Worm (Caenorhabditis elegans) whole organism, L4 larva: ENCODE measurements around the gene R10D12.7.
A peak's percentile ranks its signal among the peaks of the same experiment; 100 is the strongest.

Experiments used
- D1046.2 ChIP-seq: fragments of 200-800 bp; sonication (Bioruptor generic); IDR thresholded peaks from 2 replicates; pipeline ENCODE4 v1.3.6; 2022; ENCODE audit warnings: missing genetic modification characterization, missing compliant biosample characterization
- T20F7.1 ChIP-seq: fragments of 200-800 bp; sonication (Bioruptor generic); optimal IDR thresholded peaks from 2 replicates; lab custom pipeline; 2018; ENCODE audit warnings: mild to moderate bottlenecking, missing genetic modification characterization, missing compliant biosample characterization
- arid-1 ChIP-seq: fragments of 200-800 bp; sonication (Bioruptor generic); conservative IDR thresholded peaks from 2 replicates; pipeline ENCODE4 v1.3.6; 2022; ENCODE audit warnings: missing genetic modification reagents, missing genetic modification characterization, missing compliant biosample characterization
- ceh-32 ChIP-seq: sonication (generic microtip); optimal IDR thresholded peaks from 2 replicates; lab custom pipeline; 2016; ENCODE audit warnings: mild to moderate bottlenecking, missing genetic modification characterization, missing compliant biosample characterization; ENCODE audit not compliant: poor library complexity
- ctbp-1 ChIP-seq: fragments of 200-800 bp; sonication (Bioruptor generic); IDR thresholded peaks from 2 replicates; pipeline ENCODE4 v1.3.6; 2022; ENCODE audit warnings: missing genetic modification reagents, missing genetic modification characterization, missing compliant biosample characterization
- daf-16 ChIP-seq, 3 experiments: sonication (generic microtip); optimal IDR thresholded peaks; 2 replicates each; lab custom pipeline; 2016 to 2017; ENCODE audit warnings: missing genetic modification characterization in 3 of 3, missing genetic modification reagents in 3 of 3, mild to moderate bottlenecking in 2 of 3, missing compliant biosample characterization in 2 of 3, missing biosample characterization in 1 of 3, moderate library complexity in 1 of 3
- daf-19 ChIP-seq: fragments of 200-800 bp; sonication (Bioruptor generic); conservative IDR thresholded peaks from 2 replicates; pipeline ENCODE4 v1.3.6; 2022; ENCODE audit warnings: missing genetic modification characterization, missing compliant biosample characterization
- dmd-6 ChIP-seq: fragments of 200-800 bp; sonication (Bioruptor generic); IDR thresholded peaks from 2 replicates; pipeline ENCODE4 v1.3.6; 2022; ENCODE audit warnings: missing genetic modification reagents, missing genetic modification characterization, missing compliant biosample characterization
- dve-1 ChIP-seq: sonication (generic microtip); optimal IDR thresholded peaks from 2 replicates; lab custom pipeline; 2017; ENCODE audit warnings: antibody characterized with exemption, mild to moderate bottlenecking, missing genetic modification characterization, missing compliant biosample characterization; ENCODE audit not compliant: insufficient read depth
- fkh-10 ChIP-seq: fragments of 150-350 bp; optimal IDR thresholded peaks from 2 replicates; lab custom pipeline; 2014; ENCODE audit warnings: missing biosample characterization, missing genetic modification reagents, missing genetic modification characterization
- hif-1 ChIP-seq, 2 experiments: sonication (generic microtip); optimal IDR thresholded peaks; 2 replicates each; lab custom pipeline; 2016 to 2017; ENCODE audit warnings: missing compliant biosample characterization in 2 of 2, missing genetic modification characterization in 2 of 2, missing genetic modification reagents in 2 of 2, missing genotype in 2 of 2, mild to moderate bottlenecking in 1 of 2
- hlh-11 ChIP-seq: fragments of 200-800 bp; sonication (Bioruptor generic); optimal IDR thresholded peaks from 2 replicates; lab custom pipeline; 2018; ENCODE audit warnings: mild to moderate bottlenecking, missing genetic modification characterization, missing compliant biosample characterization
- hlh-30 ChIP-seq: sonication (generic microtip); optimal IDR thresholded peaks from 2 replicates; lab custom pipeline; 2017; ENCODE audit warnings: antibody characterized with exemption, mild to moderate bottlenecking, missing genetic modification characterization, missing compliant biosample characterization; ENCODE audit not compliant: insufficient read depth
- hmg-1.1 ChIP-seq: fragments of 200-800 bp; sonication (Bioruptor generic); IDR thresholded peaks from 2 replicates; pipeline ENCODE4 v1.3.6; 2022; ENCODE audit warnings: missing genetic modification reagents, missing genetic modification characterization, missing compliant biosample characterization
- lim-7 ChIP-seq: fragments of 200-800 bp; sonication (Bioruptor generic); IDR thresholded peaks from 2 replicates; pipeline ENCODE4 v1.3.6; 2022; ENCODE audit warnings: missing genetic modification characterization, missing compliant biosample characterization
- lin-1 ChIP-seq: fragments of 200-800 bp; sonication (Bioruptor generic); IDR thresholded peaks from 2 replicates; pipeline ENCODE4 v1.3.6; 2022; ENCODE audit warnings: missing genetic modification reagents, missing genetic modification characterization, missing compliant biosample characterization
- lin-38 ChIP-seq: fragments of 200-800 bp; sonication (Bioruptor generic); IDR thresholded peaks from 2 replicates; pipeline ENCODE4 v1.3.6; 2022; ENCODE audit warnings: missing genetic modification reagents, missing genetic modification characterization, missing compliant biosample characterization
- nhr-102 ChIP-seq: sonication (generic microtip); optimal IDR thresholded peaks from 2 replicates; lab custom pipeline; 2016; ENCODE audit warnings: mild to moderate bottlenecking, missing genetic modification characterization, moderate library complexity, missing compliant biosample characterization
- nhr-28 ChIP-seq: fragments of 150-350 bp; optimal IDR thresholded peaks from 2 replicates; lab custom pipeline; 2014; ENCODE audit warnings: missing biosample characterization, missing genetic modification characterization
- nhr-48 ChIP-seq: sonication (generic microtip); optimal IDR thresholded peaks from 2 replicates; lab custom pipeline; 2016; ENCODE audit warnings: mild to moderate bottlenecking, missing genetic modification characterization, missing compliant biosample characterization
- nhr-77 ChIP-seq: fragments of 150-350 bp; optimal IDR thresholded peaks from 2 replicates; lab custom pipeline; 2014; ENCODE audit warnings: missing biosample characterization, missing genetic modification characterization
- pha-4 ChIP-seq, 2 experiments: fragments of 150-350 bp in 1 of 2; fragments of 200-800 bp in 1 of 2; sonication (Bioruptor generic) in 1 of 2; IDR thresholded peaks in 1 of 2; optimal IDR thresholded peaks in 1 of 2; 2 replicates each; pipeline versions ENCODE4 v1.3.6 to Lab custom; 2014 to 2022; ENCODE audit warnings: missing genetic modification characterization in 2 of 2, missing genetic modification reagents in 2 of 2, missing biosample characterization in 1 of 2, missing compliant biosample characterization in 1 of 2
- php-3 ChIP-seq: fragments of 200-800 bp; sonication (Bioruptor generic); IDR thresholded peaks from 2 replicates; pipeline ENCODE4 v1.3.6; 2022; ENCODE audit warnings: missing genetic modification reagents, missing genetic modification characterization, missing compliant biosample characterization
- pqm-1 ChIP-seq: sonication (generic microtip); optimal IDR thresholded peaks from 2 replicates; lab custom pipeline; 2017; ENCODE audit warnings: missing biosample characterization, missing genetic modification characterization
- set-16 ChIP-seq: fragments of 200-800 bp; sonication (Bioruptor generic); IDR thresholded peaks from 2 replicates; pipeline ENCODE4 v1.3.6; 2022; ENCODE audit warnings: missing genetic modification reagents, missing genetic modification characterization, missing compliant biosample characterization
- skn-1 ChIP-seq: fragments of 150-350 bp; optimal IDR thresholded peaks from 2 replicates; lab custom pipeline; 2014; ENCODE audit warnings: missing biosample characterization, missing genetic modification characterization
- snpc-1.2 ChIP-seq: fragments of 200-800 bp; sonication (Bioruptor generic); IDR thresholded peaks from 2 replicates; pipeline ENCODE4 v1.3.6; 2022; ENCODE audit warnings: missing genetic modification reagents, missing genetic modification characterization, missing compliant biosample characterization
- unc-62 ChIP-seq, 3 experiments: fragments of 150-350 bp in 1 of 3; sonication (generic microtip); optimal IDR thresholded peaks in 2 of 3; peaks in 1 of 3; 1 replicate in 1 of 3; 2 replicates in 2 of 3; lab custom pipeline; 2014 to 2017; ENCODE audit warnings: missing biosample characterization in 3 of 3, missing genetic modification characterization in 3 of 3, missing genetic modification reagents in 3 of 3, missing genotype in 1 of 3
- zfp-3 ChIP-seq: fragments of 200-800 bp; sonication (Bioruptor generic); conservative IDR thresholded peaks from 2 replicates; pipeline ENCODE4 v1.3.6; 2022; ENCODE audit warnings: missing genetic modification reagents, missing genetic modification characterization, missing compliant biosample characterization

Gene R10D12.7

ce11 chrV:13986823-13987222 lies 37.0 kb downstream of the R10D12.7 start:
- peak in 1 of 2 experiments; percentile 56 for TF ChIP-seq hif-1 (tag; optimal IDR thresholded peaks at IDR 0.05; lab: Kevin White, UChicago)
- peak; percentile 65 for TF ChIP-seq php-3
- no peak for TF ChIP-seq daf-16 (GFP tag; optimal IDR thresholded peaks at IDR 0.05; lab: Kevin White, UChicago)
- peak; percentile 58 for TF ChIP-seq daf-16 (tag; optimal IDR thresholded peaks at IDR 0.05; lab: Kevin White, UChicago)
- TF ChIP-seq zfp-3 (GFP tag; lab: Robert Waterston, UW), result 0 out of 2 replicates have a peak, but pooled peaks have one; percentile 63
- peak; percentile 84 for TF ChIP-seq dve-1 (tag; lab: Kevin White, UChicago)
- TF ChIP-seq arid-1, result 0 out of 2 replicates have a peak, but pooled peaks have one; percentile 9
- TF ChIP-seq daf-19 (GFP tag; lab: Robert Waterston, UW), result no peak
- peak; percentile 57 for TF ChIP-seq hlh-11 (tag; lab: Kevin White, UChicago)
- TF ChIP-seq pha-4 (GFP tag; IDR thresholded peaks at IDR 0.05; lab: Robert Waterston, UW), result peak; percentile 50; the same call in 1 of the 2 replicates
- no peak for TF ChIP-seq pha-4 (tag; optimal IDR thresholded peaks at IDR 0.05; lab: Kevin White, UChicago)
- TF ChIP-seq ceh-32 (tag; lab: Kevin White, UChicago), result no peak
- TF ChIP-seq nhr-48 (tag; lab: Kevin White, UChicago), result peak; percentile 26
- peak; percentile 43 for TF ChIP-seq nhr-77 (tag; lab: Kevin White, UChicago)
- TF ChIP-seq dmd-6 (GFP tag; lab: Robert Waterston, UW), result peak; percentile 47; the same call in 1 of the 2 replicates
- TF ChIP-seq snpc-1.2 (GFP tag; lab: Robert Waterston, UW), result no peak
- peak; percentile 46 for TF ChIP-seq T20F7.1 (GFP tag; lab: Kevin White, UChicago)
- TF ChIP-seq lin-38 (GFP tag; lab: Robert Waterston, UW), result no peak; the same call in 1 of the 2 replicates
- peak; percentile 95 for TF ChIP-seq pqm-1 (tag; lab: Kevin White, UChicago)
- TF ChIP-seq lin-1 (GFP tag; lab: Robert Waterston, UW), result peak; percentile 7; the same call in 1 of the 2 replicates
- TF ChIP-seq skn-1 (tag; lab: Kevin White, UChicago), result no peak
- TF ChIP-seq fkh-10, result no peak
- no peak for TF ChIP-seq D1046.2
- TF ChIP-seq hlh-30, result peak; percentile 2
- TF ChIP-seq lim-7 (GFP tag; lab: Robert Waterston, UW), result 0 out of 2 replicates have a peak, but pooled peaks have one; percentile 9
- TF ChIP-seq hmg-1.1 (GFP tag; lab: Robert Waterston, UW), result 0 out of 2 replicates have a peak, but pooled peaks have one; percentile 28
- peak; percentile 38 for TF ChIP-seq nhr-102 (tag; lab: Kevin White, UChicago)
- TF ChIP-seq nhr-28 (tag; lab: Kevin White, UChicago), result peak; percentile 88

- TF ChIP-seq lin-38 (GFP tag; lab: Robert Waterston, UW), result peak; percentile 20; the same call in 1 of the 2 replicates
These were observed 42.2 kb downstream of the R10D12.7 start for ce11 chrV:13992017-13992416.

DNA sequence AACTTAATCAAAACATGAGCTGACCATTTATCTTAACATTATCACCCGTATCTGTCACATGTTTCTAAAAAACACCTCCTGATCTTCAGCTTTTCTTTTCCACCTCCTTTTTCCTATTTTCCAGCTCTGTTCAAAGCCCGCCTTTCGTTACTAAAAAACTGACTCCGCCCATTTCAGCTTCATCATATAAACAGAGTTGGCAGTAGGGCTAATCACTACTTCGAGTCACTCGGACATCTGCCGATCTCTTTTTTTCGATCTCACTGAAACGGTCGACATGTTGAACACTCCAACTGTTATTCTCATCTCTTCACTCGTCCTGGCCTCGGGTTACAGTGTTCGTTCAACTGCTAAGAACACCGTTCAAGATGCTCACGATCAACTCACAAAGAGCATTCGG lies 42.6 kb downstream of the R10D12.7 start, which contains the start of gene droe-4:
Gene droe-4, plus strand, starts transcription at position 172 of the 400 bp plus-strand sequence.
- TF ChIP-seq hlh-11 (tag; lab: Kevin White, UChicago) (no peak), unc-62 (GFP tag; optimal IDR thresholded peaks at IDR 0.05 in 1 of 2; lab: Kevin White, UChicago) (peak in 1 of 2 experiments; percentile 56), unc-62 (tag; optimal IDR thresholded peaks at IDR 0.05; lab: Kevin White, UChicago) (no peak)

DNA sequence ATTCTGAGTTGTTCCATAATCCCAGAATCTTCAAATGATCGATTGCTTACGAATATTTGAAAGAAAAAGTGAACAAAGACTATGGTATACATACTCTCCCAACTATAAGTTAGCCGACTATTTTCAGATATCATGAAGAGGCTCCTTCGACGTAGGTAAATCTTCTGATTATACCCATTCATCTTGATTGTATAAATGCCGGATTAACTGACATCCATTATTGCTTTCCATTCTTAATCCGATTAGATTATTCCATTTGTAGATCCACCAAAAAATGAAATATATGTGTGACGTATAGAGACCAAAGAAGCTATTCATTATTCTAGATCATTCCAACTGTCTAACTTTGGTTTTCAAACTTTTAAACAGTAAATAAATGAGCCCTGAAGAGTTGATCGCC lies 43.6 kb downstream of the R10D12.7 start:
- TF ChIP-seq set-16 (GFP tag; lab: Robert Waterston, UW), result no peak
- no peak for TF ChIP-seq ctbp-1 (GFP tag; lab: Robert Waterston, UW)
